Worm (Caenorhabditis elegans): ENCODE measurements around the gene F23F1.5.

DNA sequence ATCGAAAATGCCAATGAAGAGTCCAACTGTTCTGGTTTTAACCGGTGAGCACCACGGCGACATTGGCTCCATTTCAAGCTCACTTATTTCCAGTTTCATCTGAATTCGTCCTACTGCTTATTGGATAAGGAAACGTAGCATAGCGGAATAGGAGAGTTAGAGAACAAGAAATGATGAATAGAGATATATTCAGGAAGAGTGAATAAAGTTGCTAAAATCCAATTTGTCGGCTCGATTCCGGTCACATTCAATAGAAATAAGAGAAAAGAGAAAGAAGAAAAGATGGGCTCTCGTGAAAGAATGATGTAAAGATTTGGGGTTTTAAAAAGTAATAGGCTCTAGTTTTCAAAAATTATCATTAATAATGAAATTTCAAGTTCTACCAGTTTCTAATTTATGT, 41.9 kb upstream of the F23F1.5 start:
- no peak for TF ChIP-seq hmbx-1 (tag; optimal IDR thresholded peaks at IDR 0.05)
- no peak for TF ChIP-seq sea-1 (GFP tag; conservative IDR thresholded peaks at IDR 0.05)
- no peak for TF ChIP-seq scrt-1 (GFP tag; IDR thresholded peaks at IDR 0.05)
- no peak for TF ChIP-seq flt-1 (GFP tag; IDR thresholded peaks at IDR 0.05)
- TF ChIP-seq aly-1 (tag; optimal IDR thresholded peaks at IDR 0.05), result no peak
- TF ChIP-seq ceh-36 (tag; optimal IDR thresholded peaks at IDR 0.05), result no peak
- no peak for TF ChIP-seq hmg-4 (GFP tag; optimal IDR thresholded peaks at IDR 0.05)
- TF ChIP-seq F13C5.2 (tag; optimal IDR thresholded peaks at IDR 0.05), result no peak
- TF ChIP-seq ama-1 (optimal IDR thresholded peaks at IDR 0.05), result no peak
